Fruit fly (Drosophila melanogaster) whole organism, embryonic: Measurements from ENCODE around the gene spirit.
A peak's percentile ranks its signal among the peaks of the same experiment; 100 is the strongest.

Source experiments
- BEAF-32 ChIP-seq: fragments of 200-800 bp; sonication (Bioruptor generic); optimal IDR thresholded peaks from 3 replicates; lab custom pipeline; 2017; ENCODE audit warnings: missing biosample characterization, missing genetic modification characterization, mild to moderate bottlenecking, moderate library complexity, missing genetic modification reagents
- Bdp1 ChIP-seq: fragments of 200-800 bp; sonication (Bioruptor generic); optimal IDR thresholded peaks from 3 replicates; lab custom pipeline; 2016; ENCODE audit warnings: missing biosample characterization, missing genetic modification characterization
- CG11093 ChIP-seq: fragments of 200-800 bp; sonication (Bioruptor generic); IDR thresholded peaks from 3 replicates; pipeline ENCODE4 v1.3.6; 2022; ENCODE audit warnings: missing biosample characterization, missing genetic modification characterization
- CG11723 ChIP-seq: fragments of 200-800 bp; sonication (Bioruptor generic); optimal IDR thresholded peaks from 2 replicates; lab custom pipeline; 2017; ENCODE audit warnings: missing biosample characterization, mild to moderate bottlenecking, missing genetic modification characterization
- CG12219 ChIP-seq: fragments of 200-800 bp; sonication (Bioruptor generic); optimal IDR thresholded peaks from 3 replicates; lab custom pipeline; 2018; ENCODE audit warnings: missing biosample characterization, mild to moderate bottlenecking, missing genetic modification characterization
- CG13424 ChIP-seq: fragments of 200-800 bp; sonication (Bioruptor generic); optimal IDR thresholded peaks from 2 replicates; lab custom pipeline; 2019; ENCODE audit warnings: missing biosample characterization, mild to moderate bottlenecking, missing genetic modification characterization, moderate library complexity
- CG18262 ChIP-seq: fragments of 200-800 bp; optimal IDR thresholded peaks from 3 replicates; lab custom pipeline; 2019; ENCODE audit warnings: missing biosample characterization, mild to moderate bottlenecking, missing genetic modification characterization, moderate library complexity
- CG2712 ChIP-seq: fragments of 200-800 bp; optimal IDR thresholded peaks from 3 replicates; lab custom pipeline; 2019; ENCODE audit warnings: missing biosample characterization, mild to moderate bottlenecking, missing genetic modification characterization, moderate library complexity
- CG31441 ChIP-seq: fragments of 200-800 bp; sonication (Bioruptor generic); IDR thresholded peaks from 2 replicates; pipeline ENCODE4 v1.3.6; 2022; ENCODE audit warnings: missing biosample characterization, missing genetic modification characterization
- CG3726 ChIP-seq: fragments of 200-800 bp; sonication (Bioruptor generic); IDR thresholded peaks from 3 replicates; pipeline ENCODE4, ENCODE4 v1.3.6; 2022; ENCODE audit warnings: missing biosample characterization, missing genetic modification characterization
- CG4730 ChIP-seq: fragments of 200-800 bp; sonication (Bioruptor generic); IDR thresholded peaks from 2 replicates; pipeline ENCODE4 v1.3.6; 2022; ENCODE audit warnings: missing biosample characterization, missing genetic modification characterization
- CG5245 ChIP-seq: fragments of 200-800 bp; sonication (Bioruptor generic); optimal IDR thresholded peaks from 3 replicates; lab custom pipeline; 2016; ENCODE audit warnings: missing biosample characterization, missing genetic modification characterization
- CG6791 ChIP-seq: fragments of 200-800 bp; sonication (Bioruptor generic); IDR thresholded peaks from 3 replicates; pipeline ENCODE4 v1.3.6; 2022; ENCODE audit warnings: missing biosample characterization, missing genetic modification characterization; ENCODE audit not compliant: partially characterized antibody
- CG8765 ChIP-seq: fragments of 200-800 bp; sonication (Bioruptor generic); IDR thresholded peaks from 2 replicates; pipeline ENCODE4 v1.3.6; 2022; ENCODE audit warnings: missing biosample characterization, missing genetic modification characterization
- CTCF ChIP-seq: fragments of 200-800 bp; sonication (Bioruptor generic); optimal IDR thresholded peaks from 2 replicates; lab custom pipeline; 2017; ENCODE audit warnings: missing biosample characterization, mild to moderate bottlenecking, missing genetic modification characterization, moderate library complexity
- Dad ChIP-seq: fragments of 200-800 bp; sonication (Bioruptor generic); optimal IDR thresholded peaks from 3 replicates; lab custom pipeline; 2016; ENCODE audit warnings: missing biosample characterization, missing genetic modification characterization
- Dip3 ChIP-seq: fragments of 200-800 bp; sonication (Bioruptor generic); optimal IDR thresholded peaks from 3 replicates; lab custom pipeline; 2016; ENCODE audit warnings: missing biosample characterization, missing genetic modification characterization
- Dref ChIP-seq: fragments of 200-800 bp; sonication (Bioruptor generic); IDR thresholded peaks from 2 replicates; pipeline ENCODE4 v1.3.6; 2022; ENCODE audit warnings: missing biosample characterization, missing genetic modification characterization
- E2f2 ChIP-seq: fragments of 200-800 bp; sonication (Bioruptor generic); IDR thresholded peaks from 2 replicates; pipeline ENCODE4 v1.3.6; 2022; ENCODE audit warnings: missing biosample characterization, missing genetic modification characterization
- Fer1 ChIP-seq: fragments of 200-800 bp; sonication (Bioruptor generic); optimal IDR thresholded peaks from 2 replicates; lab custom pipeline; 2017; ENCODE audit warnings: missing biosample characterization, mild to moderate bottlenecking, missing genetic modification characterization
- Gsc ChIP-seq: fragments of 200-800 bp; sonication (Bioruptor generic); IDR thresholded peaks from 2 replicates; pipeline ENCODE4 v1.3.6; 2022; ENCODE audit warnings: missing biosample characterization, missing genetic modification characterization
- Hr39 ChIP-seq: fragments of >200 bp; optimal IDR thresholded peaks from 2 replicates; lab custom pipeline; 2017
- Hr78 ChIP-seq, 2 experiments: fragments of 200-800 bp in 1 of 2; fragments of >200 bp in 1 of 2; sonication (Bioruptor generic) in 1 of 2; optimal IDR thresholded peaks; 2 replicates each; lab custom pipeline; 2017 to 2019; ENCODE audit warnings: missing biosample characterization in 2 of 2, missing genetic modification characterization in 2 of 2, mild to moderate bottlenecking in 1 of 2, moderate library complexity in 1 of 2
- Hsf ChIP-seq: fragments of 200-800 bp; sonication (Bioruptor generic); optimal IDR thresholded peaks from 3 replicates; lab custom pipeline; 2016; ENCODE audit warnings: missing biosample characterization, missing genetic modification characterization
- Mad ChIP-seq: fragments of 200-800 bp; sonication (Bioruptor generic); optimal IDR thresholded peaks from 2 replicates; lab custom pipeline; 2016; ENCODE audit warnings: missing biosample characterization, missing genetic modification characterization
- Mrtf ChIP-seq: fragments of 200-800 bp; sonication (Bioruptor generic); IDR thresholded peaks from 3 replicates; pipeline ENCODE4 v1.3.6; 2022; ENCODE audit warnings: missing biosample characterization, missing genetic modification characterization
- Pdp1 ChIP-seq, 2 experiments: fragments of 200-800 bp; sonication (Bioruptor generic); optimal IDR thresholded peaks; 3 replicates each; lab custom pipeline; 2016; ENCODE audit warnings: missing biosample characterization in 2 of 2, missing genetic modification characterization in 2 of 2, mild to moderate bottlenecking in 1 of 2, moderate library complexity in 1 of 2
- Side ChIP-seq: fragments of 200-800 bp; sonication (Bioruptor generic); optimal IDR thresholded peaks from 2 replicates; lab custom pipeline; 2016; ENCODE audit warnings: missing biosample characterization, missing genetic modification characterization
- Tbp ChIP-seq: fragments of >200 bp; optimal IDR thresholded peaks from 2 replicates; lab custom pipeline; 2018; ENCODE audit warnings: missing biosample characterization, missing genetic modification characterization
- Usf ChIP-seq: fragments of 200-800 bp; sonication (Bioruptor generic); optimal IDR thresholded peaks from 2 replicates; lab custom pipeline; 2017; ENCODE audit warnings: missing genotype, missing biosample characterization, missing genetic modification characterization
- br ChIP-seq: fragments of >200 bp; optimal IDR thresholded peaks from 2 replicates; lab custom pipeline; 2017
- caup ChIP-seq: fragments of 200-800 bp; sonication (Bioruptor generic); optimal IDR thresholded peaks from 3 replicates; lab custom pipeline; 2017; ENCODE audit warnings: missing biosample characterization, mild to moderate bottlenecking, missing genetic modification characterization, moderate library complexity; ENCODE audit not compliant: severe bottlenecking
- chif ChIP-seq, 2 experiments: fragments of 200-800 bp; sonication (Bioruptor generic); optimal IDR thresholded peaks; 3 replicates each; lab custom pipeline; 2016; ENCODE audit warnings: missing biosample characterization in 2 of 2, missing genetic modification characterization in 2 of 2
- croc ChIP-seq: fragments of 200-800 bp; sonication (Bioruptor generic); conservative IDR thresholded peaks from 3 replicates; pipeline ENCODE4 v1.3.6; 2022; ENCODE audit warnings: missing biosample characterization, missing genetic modification characterization
- dysf ChIP-seq: fragments of 200-800 bp; sonication (Bioruptor generic); IDR thresholded peaks from 3 replicates; pipeline ENCODE4 v1.3.6; 2022; ENCODE audit warnings: missing biosample characterization, missing genetic modification characterization
- ewg ChIP-seq: fragments of 200-800 bp; sonication (Bioruptor generic); optimal IDR thresholded peaks from 3 replicates; lab custom pipeline; 2017; ENCODE audit warnings: mild to moderate bottlenecking, missing biosample characterization, missing genetic modification reagents, missing genetic modification characterization
- eyg ChIP-seq: fragments of 200-800 bp; sonication (Bioruptor generic); optimal IDR thresholded peaks from 3 replicates; lab custom pipeline; 2016; ENCODE audit warnings: missing biosample characterization, missing genetic modification characterization
- ftz-f1 ChIP-seq: fragments of 200-800 bp; sonication (Bioruptor generic); optimal IDR thresholded peaks from 2 replicates; lab custom pipeline; 2016; ENCODE audit warnings: missing biosample characterization, missing genetic modification characterization
- hb ChIP-seq: fragments of 200-800 bp; sonication (Bioruptor generic); IDR thresholded peaks from 3 replicates; pipeline ENCODE4 v1.3.6; 2022; ENCODE audit warnings: missing biosample characterization, missing genetic modification characterization; ENCODE audit not compliant: partially characterized antibody
- kah ChIP-seq: fragments of 200-800 bp; sonication (Bioruptor generic); optimal IDR thresholded peaks from 2 replicates; lab custom pipeline; 2018; ENCODE audit warnings: missing biosample characterization, mild to moderate bottlenecking, missing genetic modification characterization
- lab ChIP-seq: fragments of 200-800 bp; sonication (Bioruptor generic); optimal IDR thresholded peaks from 3 replicates; lab custom pipeline; 2017; ENCODE audit warnings: missing biosample characterization, missing genetic modification characterization, mild to moderate bottlenecking, moderate library complexity, missing genetic modification reagents
- lbe ChIP-seq: fragments of 200-800 bp; sonication (Bioruptor generic); optimal IDR thresholded peaks from 2 replicates; lab custom pipeline; 2016; ENCODE audit warnings: missing biosample characterization, mild to moderate bottlenecking, missing genetic modification characterization
- lola ChIP-seq, 3 experiments: fragments of >200 bp in 2 of 3; fragments of 200-800 bp in 1 of 3; sonication (Bioruptor generic) in 1 of 3; optimal IDR thresholded peaks; 2 replicates each; lab custom pipeline; 2017 to 2019; ENCODE audit warnings: missing biosample characterization in 3 of 3, missing genetic modification characterization in 3 of 3, mild to moderate bottlenecking in 1 of 3, moderate library complexity in 1 of 3
- mld ChIP-seq: fragments of 200-800 bp; sonication (Bioruptor generic); IDR thresholded peaks from 3 replicates; pipeline ENCODE4 v1.3.6; 2022; ENCODE audit warnings: missing biosample characterization, missing genetic modification characterization; ENCODE audit not compliant: partially characterized antibody
- nerfin-2 ChIP-seq: fragments of 200-800 bp; sonication (Bioruptor generic); IDR thresholded peaks from 2 replicates; pipeline ENCODE4 v1.3.6; 2022; ENCODE audit warnings: missing biosample characterization, missing genetic modification characterization; ENCODE audit not compliant: partially characterized antibody
- org-1 ChIP-seq: fragments of 200-800 bp; sonication (Bioruptor generic); optimal IDR thresholded peaks from 2 replicates; lab custom pipeline; 2017; ENCODE audit warnings: missing biosample characterization, missing genetic modification characterization
- prd ChIP-seq, 3 experiments: fragments of >200 bp in 2 of 3; fragments of 200-800 bp in 1 of 3; sonication (Bioruptor generic) in 1 of 3; optimal IDR thresholded peaks in 2 of 3; IDR thresholded peaks in 1 of 3; 2 replicates in 2 of 3; 3 replicates in 1 of 3; pipeline versions ENCODE4 v1.3.6 to Lab custom; 2017 to 2022; ENCODE audit warnings: missing biosample characterization in 1 of 3, missing genetic modification characterization in 1 of 3
- salm ChIP-seq: fragments of 200-800 bp; sonication (Bioruptor generic); optimal IDR thresholded peaks from 2 replicates; lab custom pipeline; 2018; ENCODE audit warnings: missing biosample characterization, mild to moderate bottlenecking, missing genetic modification characterization
- slbo ChIP-seq: fragments of 200-800 bp; sonication (Bioruptor generic); IDR thresholded peaks from 2 replicates; pipeline ENCODE4 v1.3.6; 2022; ENCODE audit warnings: missing biosample characterization, missing genetic modification characterization
- stwl ChIP-seq: fragments of 200-800 bp; sonication (Bioruptor generic); optimal IDR thresholded peaks from 3 replicates; lab custom pipeline; 2018; ENCODE audit warnings: missing biosample characterization, mild to moderate bottlenecking, missing genetic modification characterization, moderate library complexity
- vvl ChIP-seq: fragments of 200-800 bp; sonication (Bioruptor generic); IDR thresholded peaks from 2 replicates; pipeline ENCODE4 v1.3.6; 2022; ENCODE audit warnings: missing biosample characterization, missing genetic modification characterization
- zen2 ChIP-seq: fragments of 200-800 bp; sonication (Bioruptor generic); IDR thresholded peaks from 3 replicates; pipeline ENCODE4 v1.3.6; 2022; ENCODE audit warnings: missing biosample characterization, missing genetic modification characterization; ENCODE audit not compliant: partially characterized antibody

spirit gene

DNA sequence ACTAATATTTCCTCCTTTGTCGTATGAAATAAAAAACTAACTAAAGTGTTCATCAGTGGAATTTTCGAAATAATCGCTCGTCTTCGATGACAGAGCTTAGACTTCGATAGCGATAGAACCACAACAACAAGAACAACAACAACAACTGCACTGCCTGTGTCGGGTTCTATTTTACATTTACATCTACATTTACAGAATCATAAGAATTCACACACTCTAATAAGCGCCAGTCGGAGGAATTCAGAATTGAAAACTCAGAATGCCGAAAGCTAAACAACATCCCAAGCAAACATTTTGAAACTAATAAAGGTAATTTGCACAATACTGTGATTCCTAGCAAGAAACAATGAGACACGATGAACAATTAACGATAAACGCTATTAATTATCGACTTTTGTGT is 19.1 kb downstream of the spirit start:
- TF ChIP-seq vvl: no peak
- TF ChIP-seq hb: 0 out of 3 replicates have a peak, but pooled peaks have one; percentile 52
- peak; percentile 65 for TF ChIP-seq CG6791 (GFP tag; lab: Robert Waterston, UW)
- TF ChIP-seq CG12219 (GFP tag; lab: Kevin White, UChicago): no peak
- no peak for TF ChIP-seq org-1 (GFP tag; lab: Kevin White, UChicago)
- no peak for TF ChIP-seq CG11723
- no peak for TF ChIP-seq CG4730 (GFP tag; lab: Robert Waterston, UW)
- no peak for TF ChIP-seq CG11093 (GFP tag; lab: Robert Waterston, UW)
- TF ChIP-seq eyg (GFP tag; lab: Kevin White, UChicago): no peak
- no peak for TF ChIP-seq Hr39 (lab: Kevin White, UChicago)
- TF ChIP-seq lola (GFP tag; optimal IDR thresholded peaks at IDR 0.05; lab: Kevin White, UChicago): no peak
- no peak for TF ChIP-seq Tbp (GFP tag; lab: Kevin White, UChicago)
- no peak for TF ChIP-seq CG5245
- TF ChIP-seq croc: no peak
- no peak for TF ChIP-seq salm (tag; lab: Kevin White, UChicago)
- TF ChIP-seq kah: no peak
- peak; percentile 38; the same call in 1 of the 2 replicates for TF ChIP-seq E2f2 (GFP tag; lab: Robert Waterston, UW)
- TF ChIP-seq Pdp1 (GFP tag; optimal IDR thresholded peaks at IDR 0.05; lab: Kevin White, UChicago): no peak
- TF ChIP-seq Hsf (GFP tag; lab: Kevin White, UChicago): no peak
- TF ChIP-seq ftz-f1 (GFP tag; lab: Kevin White, UChicago): no peak
- no peak for TF ChIP-seq slbo
- TF ChIP-seq CG31441: no peak
- no peak for TF ChIP-seq prd (optimal IDR thresholded peaks at IDR 0.05; lab: Kevin White, UChicago)
- TF ChIP-seq prd (GFP tag; IDR thresholded peaks at IDR 0.05; lab: Robert Waterston, UW): no peak
- no peak for TF ChIP-seq caup (GFP tag; lab: Kevin White, UChicago)
- no peak for TF ChIP-seq br (lab: Kevin White, UChicago)
- peak; percentile 20 for TF ChIP-seq BEAF-32
- no peak for TF ChIP-seq chif (GFP tag; optimal IDR thresholded peaks at IDR 0.05; lab: Kevin White, UChicago)
- no peak for TF ChIP-seq Usf
- TF ChIP-seq CG13424 (tag; lab: Kevin White, UChicago): no peak
- peak; percentile 70 for TF ChIP-seq CTCF
- TF ChIP-seq stwl (tag; lab: Kevin White, UChicago): peak; percentile 71
- no peak for TF ChIP-seq CG18262 (tag; lab: Kevin White, UChicago)
- TF ChIP-seq lab (GFP tag; lab: Kevin White, UChicago): no peak
- peak; percentile 52; the same call in 1 of the 2 replicates for TF ChIP-seq nerfin-2 (GFP tag; lab: Robert Waterston, UW)
- TF ChIP-seq zen2: no peak
- no peak for TF ChIP-seq Dip3 (GFP tag; lab: Kevin White, UChicago)
- TF ChIP-seq Dad (GFP tag; lab: Kevin White, UChicago): no peak
- TF ChIP-seq CG2712 (tag; lab: Kevin White, UChicago): no peak
- no peak for TF ChIP-seq lbe (GFP tag; lab: Kevin White, UChicago)
- no peak for TF ChIP-seq Hr78 (GFP tag; optimal IDR thresholded peaks at IDR 0.05; lab: Kevin White, UChicago)
- TF ChIP-seq CG3726: no peak
- no peak for TF ChIP-seq Fer1 (GFP tag; lab: Kevin White, UChicago)
- TF ChIP-seq CG8765 (GFP tag; lab: Robert Waterston, UW): no peak
- no peak for TF ChIP-seq Mrtf (GFP tag; lab: Robert Waterston, UW)
- TF ChIP-seq Gsc (GFP tag; lab: Robert Waterston, UW): no peak
- TF ChIP-seq Bdp1: no peak
- peak; percentile 56 for TF ChIP-seq Dref (GFP tag; lab: Robert Waterston, UW)
- TF ChIP-seq dysf: no peak
- TF ChIP-seq Side (GFP tag; lab: Kevin White, UChicago): no peak
- TF ChIP-seq ewg (GFP tag; lab: Kevin White, UChicago): no peak
- TF ChIP-seq mld: 0 out of 3 replicates have a peak, but pooled peaks have one; percentile 30
- no peak for TF ChIP-seq Mad
